Fruit fly (Drosophila melanogaster): ENCODE measurements around the gene CG7208.

The CG7208 gene

dm6 chr3R:18188702-18189125 lies 3.2 kb upstream of the CG7208 start, which contains the start of the genes CG12321 and MED17 (continued):
- TF ChIP-seq Taf1 (GFP tag; IDR thresholded peaks at IDR 0.05): peak; percentile 59
- TF ChIP-seq CG7786 (GFP tag; optimal IDR thresholded peaks at IDR 0.05): peak; percentile 56
- peak; percentile 27 for TF ChIP-seq CG3995 (GFP tag; optimal IDR thresholded peaks at IDR 0.05)
- TF ChIP-seq C15 (GFP tag; IDR thresholded peaks at IDR 0.05): peak; percentile 74; the same call in 2 of the 3 replicates
- TF ChIP-seq CG18619 (GFP tag; optimal IDR thresholded peaks at IDR 0.05): peak; percentile 89
- TF ChIP-seq CG2199 (GFP tag; IDR thresholded peaks at IDR 0.05): no peak
- peak; percentile 87 for TF ChIP-seq dysf (GFP tag; IDR thresholded peaks at IDR 0.05)
- TF ChIP-seq danr (GFP tag; IDR thresholded peaks at IDR 0.05): peak; percentile 73; the same call in 1 of the 2 replicates
- TF ChIP-seq ind (GFP tag; optimal IDR thresholded peaks at IDR 0.05): peak; percentile 92
- TF ChIP-seq CG17568 (GFP tag; optimal IDR thresholded peaks at IDR 0.05): no peak
- peak; percentile 82 for TF ChIP-seq oc (tag; optimal IDR thresholded peaks at IDR 0.05)
- TF ChIP-seq CG17328 (GFP tag; IDR thresholded peaks at IDR 0.05): peak; percentile 75
- TF ChIP-seq CG4854 (GFP tag; optimal IDR thresholded peaks at IDR 0.05): peak; percentile 62
- peak; percentile 76 for TF ChIP-seq CG10462 (GFP tag; optimal IDR thresholded peaks at IDR 0.05)
- TF ChIP-seq Ravus (GFP tag; IDR thresholded peaks at IDR 0.05): peak; percentile 27; the same call in 1 of the 2 replicates
- TF ChIP-seq CG6765 (GFP tag; optimal IDR thresholded peaks at IDR 0.05): peak; percentile 76
- peak; percentile 85 for TF ChIP-seq CG10543 (GFP tag; optimal IDR thresholded peaks at IDR 0.05)
- peak; percentile 88 for TF ChIP-seq CG12104 (GFP tag; optimal IDR thresholded peaks at IDR 0.05)
- peak; percentile 88 for TF ChIP-seq CG18599 (GFP tag; optimal IDR thresholded peaks at IDR 0.05)
- TF ChIP-seq Sry-δ (GFP tag; optimal IDR thresholded peaks at IDR 0.05): peak; percentile 34
- TF ChIP-seq kay (GFP tag; optimal IDR thresholded peaks at IDR 0.05): peak; percentile 59
- TF ChIP-seq ken (GFP tag; IDR thresholded peaks at IDR 0.05): peak; percentile 88
- TF ChIP-seq CG30020 (tag; optimal IDR thresholded peaks at IDR 0.05): peak; percentile 73
- peak; percentile 80 for TF ChIP-seq Rx (GFP tag; IDR thresholded peaks at IDR 0.05)
- TF ChIP-seq Atf-2 (GFP tag; optimal IDR thresholded peaks at IDR 0.05): peak; percentile 29
- TF ChIP-seq CG6683 (GFP tag; optimal IDR thresholded peaks at IDR 0.05): peak; percentile 71
- peak; percentile 87 for TF ChIP-seq CG10654 (GFP tag; optimal IDR thresholded peaks at IDR 0.05)
- TF ChIP-seq CG18262 (tag; optimal IDR thresholded peaks at IDR 0.05): peak; percentile 90
- TF ChIP-seq CG2120 (GFP tag; optimal IDR thresholded peaks at IDR 0.05): peak; percentile 91
- peak; percentile 86 for TF ChIP-seq CG4404 (GFP tag; IDR thresholded peaks at IDR 0.05)
- TF ChIP-seq hbn (GFP tag; IDR thresholded peaks at IDR 0.05; ENCODE audit: partially characterized antibody): no peak
- TF ChIP-seq Ptx1 (GFP tag; IDR thresholded peaks at IDR 0.05): peak; percentile 93
- TF ChIP-seq HmgD (GFP tag; optimal IDR thresholded peaks at IDR 0.05): no peak
- TF ChIP-seq Neu2 (GFP tag; optimal IDR thresholded peaks at IDR 0.05; ENCODE audit: borderline replicate concordance): no peak
- TF ChIP-seq crol (GFP tag; IDR thresholded peaks at IDR 0.05): no peak; the same call in 1 of the 2 replicates
- TF ChIP-seq Myb (GFP tag; optimal IDR thresholded peaks at IDR 0.05): peak; percentile 38
- peak; percentile 92 for TF ChIP-seq Med (GFP tag)
- TF ChIP-seq CG4328 (GFP tag; optimal IDR thresholded peaks at IDR 0.05): peak; percentile 78
- TF ChIP-seq cato (GFP tag; optimal IDR thresholded peaks at IDR 0.05; ENCODE audit: borderline replicate concordance): peak; percentile 79
- peak; percentile 71 for TF ChIP-seq tup (GFP tag; optimal IDR thresholded peaks at IDR 0.05)
- TF ChIP-seq TFAM (GFP tag; optimal IDR thresholded peaks at IDR 0.05): no peak
- peak; percentile 93 for TF ChIP-seq CG30403 (GFP tag; optimal IDR thresholded peaks at IDR 0.05)
- peak; percentile 72; the same call in 2 of the 3 replicates for TF ChIP-seq gce (GFP tag; IDR thresholded peaks at IDR 0.05)
- peak; percentile 60 for TF ChIP-seq CG13624 (GFP tag; optimal IDR thresholded peaks at IDR 0.05)
- TF ChIP-seq CG9437 (GFP tag; optimal IDR thresholded peaks at IDR 0.05): peak; percentile 86
- peak; percentile 86 for TF ChIP-seq Fer1 (GFP tag; optimal IDR thresholded peaks at IDR 0.05)
- TF ChIP-seq chn (GFP tag; optimal IDR thresholded peaks at IDR 0.05): peak; percentile 70
- no peak for TF ChIP-seq HLHmδ (GFP tag; optimal IDR thresholded peaks at IDR 0.05)
- TF ChIP-seq ERR (GFP tag; optimal IDR thresholded peaks at IDR 0.05): peak; percentile 35
- TF ChIP-seq pita (GFP tag; optimal IDR thresholded peaks at IDR 0.05): no peak
- peak; percentile 83 for TF ChIP-seq CG17829 (tag; optimal IDR thresholded peaks at IDR 0.05)
